Worm (Caenorhabditis elegans): Measurements from ENCODE around the gene C10E2.2.

Gene C10E2.2

ce11 chrX:16796826-16797225, 51.8 kb downstream of the C10E2.2 start (continued):
- TF ChIP-seq fkh-3 (tag; optimal IDR thresholded peaks at IDR 0.05) (no peak), hmg-20 (GFP tag; IDR thresholded peaks at IDR 0.05) (no peak), B0336.3 (GFP tag; IDR thresholded peaks at IDR 0.05) (peak; percentile 89), ets-4 (GFP tag; optimal IDR thresholded peaks at IDR 0.05) (peak; percentile 45), efl-1 (GFP tag; optimal IDR thresholded peaks at IDR 0.05) (no peak), mes-4 (tag; optimal IDR thresholded peaks at IDR 0.05) (no peak), nhr-80 (tag; optimal IDR thresholded peaks at IDR 0.05) (peak; percentile 82), Y79H2A.3 (GFP tag; conservative IDR thresholded peaks at IDR 0.05) (no peak), dpff-1 (tag; optimal IDR thresholded peaks at IDR 0.05) (no peak), Y95B8A.8 (GFP tag; IDR thresholded peaks at IDR 0.05) (0 out of 2 replicates have a peak, but pooled peaks have one; percentile 8), F57C9.4 (tag; optimal IDR thresholded peaks at IDR 0.05) (no peak), unc-62 (GFP tag; optimal IDR thresholded peaks at IDR 0.05) (no peak)

ce11 chrX:16798621-16799020, 53.6 kb downstream of the C10E2.2 start:
- TF ChIP-seq attf-6 (GFP tag; IDR thresholded peaks at IDR 0.05) (no peak), atf-7 (tag; optimal IDR thresholded peaks at IDR 0.05) (peak; percentile 4), ztf-25 (GFP tag; IDR thresholded peaks at IDR 0.05) (no peak), let-607 (tag; optimal IDR thresholded peaks at IDR 0.05) (peak in 1 of 2 experiments; percentile 28), ztf-22 (GFP tag; optimal IDR thresholded peaks at IDR 0.05) (peak; percentile 52), nhr-80 (tag; optimal IDR thresholded peaks at IDR 0.05) (peak; percentile 63), efl-1 (GFP tag; optimal IDR thresholded peaks at IDR 0.05) (no peak)

All from whole organism, young adult.